Fruit fly (Drosophila melanogaster) whole organism, pupa: Measurements from ENCODE around the gene dsd.

Experiments used
- CG12605 ChIP-seq: fragments of 200-800 bp; sonication (Bioruptor generic); IDR thresholded peaks from 2 replicates; pipeline ENCODE4 v1.3.6; 2022; ENCODE audit warnings: missing biosample characterization, missing genetic modification characterization
- CG14655 ChIP-seq: fragments of 200-800 bp; sonication (Bioruptor generic); optimal IDR thresholded peaks from 3 replicates; lab custom pipeline; 2017; ENCODE audit warnings: mild to moderate bottlenecking, missing biosample characterization, missing genetic modification reagents, missing genetic modification characterization
- CG32121 ChIP-seq: fragments of 200-800 bp; sonication (Bioruptor generic); IDR thresholded peaks from 2 replicates; pipeline ENCODE4 v1.3.6; 2022; ENCODE audit warnings: missing biosample characterization, missing genetic modification characterization
- CG4496 ChIP-seq: fragments of 200-800 bp; sonication (Bioruptor generic); IDR thresholded peaks from 3 replicates; pipeline ENCODE4 v1.3.6; 2022; ENCODE audit warnings: missing biosample characterization, missing genetic modification characterization
- CG8301 ChIP-seq: fragments of 200-800 bp; sonication (Bioruptor generic); optimal IDR thresholded peaks from 2 replicates; lab custom pipeline; 2018; ENCODE audit warnings: missing biosample characterization, mild to moderate bottlenecking, missing genetic modification characterization
- CG9948 ChIP-seq: fragments of 200-800 bp; sonication (Bioruptor generic); optimal IDR thresholded peaks from 2 replicates; lab custom pipeline; 2018; ENCODE audit warnings: missing biosample characterization, mild to moderate bottlenecking, missing genetic modification characterization, moderate library complexity
- Snoo ChIP-seq: fragments of 200-800 bp; sonication (Bioruptor generic); optimal IDR thresholded peaks from 3 replicates; lab custom pipeline; 2017; ENCODE audit warnings: missing biosample characterization, mild to moderate bottlenecking, missing genetic modification characterization, inconsistent platforms
- fd96Ca ChIP-seq: fragments of 200-800 bp; sonication (Bioruptor generic); IDR thresholded peaks from 3 replicates; pipeline ENCODE4 v1.3.6; 2022; ENCODE audit warnings: missing biosample characterization, missing genetic modification characterization
- rn ChIP-seq: fragments of 200-800 bp; sonication (Bioruptor generic); IDR thresholded peaks from 2 replicates; pipeline ENCODE4 v1.3.6; 2022; ENCODE audit warnings: missing biosample characterization, missing genetic modification characterization

DNA sequence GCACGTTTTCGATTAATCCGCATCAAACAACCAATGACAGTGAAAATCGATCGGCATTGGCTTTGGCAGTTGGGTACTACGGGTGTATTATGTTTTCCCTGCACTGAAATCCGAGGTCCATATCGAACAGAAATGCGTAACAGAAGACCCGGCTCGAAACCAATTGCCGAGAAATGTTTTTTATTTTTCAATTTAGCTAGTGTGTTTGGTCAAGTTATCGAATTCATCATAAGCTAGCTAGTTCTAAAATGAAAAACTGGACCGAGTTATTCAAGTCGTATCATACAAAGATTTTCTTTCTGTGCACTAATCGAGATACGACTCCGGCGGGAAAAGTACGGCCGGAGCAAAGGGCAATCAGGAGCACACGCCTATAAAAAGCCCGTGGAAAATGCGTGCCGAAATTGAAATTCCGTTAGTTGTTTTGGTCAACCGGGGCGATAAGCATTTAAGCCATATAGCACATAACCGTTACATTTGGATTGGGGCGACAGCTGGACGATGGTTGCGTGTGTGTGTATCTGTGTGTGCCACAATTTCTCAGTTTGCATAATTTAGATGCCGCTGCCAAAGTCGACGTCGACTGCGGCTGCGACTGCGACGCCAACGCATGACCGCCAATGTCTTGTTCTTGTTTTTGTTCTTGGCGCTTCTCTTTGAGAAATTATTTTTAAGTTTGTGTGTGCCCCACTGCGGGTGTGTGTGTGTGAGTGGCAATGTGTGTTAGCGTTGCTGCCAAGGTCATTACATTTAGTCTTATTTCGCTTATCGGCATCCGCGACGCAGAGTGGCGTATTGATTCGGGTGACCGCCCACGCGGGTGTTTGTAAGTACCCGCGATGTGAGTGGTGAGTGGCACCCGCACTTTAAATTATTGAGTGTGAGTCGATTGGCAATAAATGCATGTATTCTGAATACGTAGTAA lies 2.2 kb upstream of the dsd start:
- TF ChIP-seq CG14655 (GFP tag; lab: Kevin White, UChicago), result no peak
- TF ChIP-seq fd96Ca, result no peak
- TF ChIP-seq Snoo (tag; lab: Kevin White, UChicago), result no peak
- TF ChIP-seq CG32121 (GFP tag; lab: Robert Waterston, UW), result no peak
- TF ChIP-seq rn, result no peak
- no peak for TF ChIP-seq CG12605 (GFP tag; lab: Robert Waterston, UW)
- no peak for TF ChIP-seq CG4496
- TF ChIP-seq CG8301 (tag; lab: Kevin White, UChicago), result no peak
- TF ChIP-seq CG9948, result no peak
